Worm (Caenorhabditis elegans): Measurements from ENCODE around the gene T04G9.7.

The T04G9.7 gene

DNA sequence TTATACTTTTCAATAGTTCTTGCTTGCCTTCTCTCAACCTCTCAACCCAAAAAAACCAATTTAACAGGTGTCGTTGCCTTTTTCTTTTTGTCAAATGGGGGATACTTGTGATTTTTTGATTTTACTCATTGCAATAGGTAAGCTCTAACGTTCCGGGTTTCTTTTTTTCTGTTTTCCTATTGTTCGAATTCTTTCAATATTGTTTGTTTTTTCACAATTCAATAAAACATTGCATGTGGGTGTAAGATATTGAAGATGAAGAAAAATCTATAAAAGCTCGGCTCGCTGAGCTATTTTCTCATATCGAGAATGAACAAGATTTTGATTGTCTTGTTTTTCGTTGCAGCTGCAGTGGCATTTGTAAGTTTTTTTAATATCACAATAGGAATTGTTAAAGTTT, at the start of gene T04G9.7:
TSS of gene T04G9.7 (plus strand) at position 301 of the 400 bp plus-strand sequence.
- no peak for TF ChIP-seq ceh-34 (tag; optimal IDR thresholded peaks at IDR 0.05)
- TF ChIP-seq ceh-24 (tag; optimal IDR thresholded peaks at IDR 0.05), result no peak
- TF ChIP-seq hlh-6 (tag; optimal IDR thresholded peaks at IDR 0.05), result no peak
- no peak for TF ChIP-seq ets-4 (tag; optimal IDR thresholded peaks at IDR 0.05)
- TF ChIP-seq hlh-30 (tag; optimal IDR thresholded peaks at IDR 0.05; ENCODE audit: insufficient read depth), result no peak
- TF ChIP-seq ama-1 (optimal IDR thresholded peaks at IDR 0.05), result no peak
- TF ChIP-seq syd-9 (tag; optimal IDR thresholded peaks at IDR 0.05), result no peak
- no peak for TF ChIP-seq gmeb-2 (tag; optimal IDR thresholded peaks at IDR 0.05)
- TF ChIP-seq pros-1 (tag; optimal IDR thresholded peaks at IDR 0.05), result no peak

DNA sequence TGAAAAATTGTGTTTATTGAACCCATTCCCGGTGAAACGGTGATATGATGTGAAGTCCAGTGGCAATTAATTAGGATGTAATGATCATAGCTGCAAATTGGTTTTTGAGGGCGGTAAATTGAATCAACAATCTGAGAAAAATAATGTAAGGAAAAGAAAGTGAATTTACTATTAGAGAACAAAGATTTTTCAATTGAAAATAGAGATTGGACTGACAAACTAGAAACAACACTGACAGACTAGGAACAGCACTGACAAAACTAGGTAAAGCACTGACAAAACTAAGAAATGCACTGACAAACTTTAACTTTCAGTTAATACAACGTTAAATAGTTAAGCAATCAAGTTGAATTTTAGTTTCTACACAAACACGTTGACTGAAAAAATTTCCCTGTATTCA, 44.8 kb upstream of the T04G9.7 start, which contains the start of gene sli-1:
TSS of gene sli-1 (minus strand) at position 101 of the 400 bp plus-strand sequence.
- TF ChIP-seq dmd-4 (tag; optimal IDR thresholded peaks at IDR 0.05; ENCODE audit: borderline replicate concordance) (no peak), hlh-8 (tag; optimal IDR thresholded peaks at IDR 0.05) (no peak), syd-9 (tag; optimal IDR thresholded peaks at IDR 0.05) (no peak), nfya-1 (tag; optimal IDR thresholded peaks at IDR 0.05) (no peak), nhr-11 (tag; optimal IDR thresholded peaks at IDR 0.05) (no peak), unc-42 (tag; optimal IDR thresholded peaks at IDR 0.05) (no peak)

DNA sequence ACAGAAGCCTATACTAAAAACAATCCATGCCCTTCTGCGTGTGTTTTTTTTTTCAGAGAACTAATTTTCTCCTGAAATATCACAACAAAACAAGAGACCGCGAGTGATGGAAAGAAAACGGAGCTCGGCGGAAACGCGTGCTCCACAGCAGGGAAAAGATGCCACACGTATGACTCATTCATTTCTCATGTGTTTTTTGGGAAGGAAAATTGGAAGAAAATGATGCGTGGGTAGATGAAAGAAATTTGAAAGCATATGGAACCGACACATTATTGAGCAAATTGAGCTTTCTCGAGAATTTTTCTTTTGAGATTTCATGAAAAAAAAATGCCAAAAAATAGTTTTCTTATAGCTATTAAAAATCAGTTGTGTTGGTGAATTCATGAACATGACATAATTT, 44.3 kb upstream of the T04G9.7 start:
- no peak for TF ChIP-seq ceh-2 (tag; optimal IDR thresholded peaks at IDR 0.05)
- TF ChIP-seq unc-86 (tag; optimal IDR thresholded peaks at IDR 0.05), result no peak
- TF ChIP-seq ceh-6 (GFP tag; optimal IDR thresholded peaks at IDR 0.05), result no peak
- TF ChIP-seq pax-1 (tag; optimal IDR thresholded peaks at IDR 0.05), result no peak
- TF ChIP-seq zip-5 (tag; optimal IDR thresholded peaks at IDR 0.05), result no peak
- no peak for TF ChIP-seq mec-3 (tag; optimal IDR thresholded peaks at IDR 0.05; ENCODE audit: borderline replicate concordance)
- no peak for TF ChIP-seq elt-2 (tag; optimal IDR thresholded peaks at IDR 0.05)
- TF ChIP-seq nhr-232 (tag; optimal IDR thresholded peaks at IDR 0.05), result no peak
- TF ChIP-seq ceh-31 (tag; optimal IDR thresholded peaks at IDR 0.05), result no peak
- no peak for TF ChIP-seq pros-1 (tag; optimal IDR thresholded peaks at IDR 0.05)
- no peak for TF ChIP-seq C08G9.2 (tag; optimal IDR thresholded peaks at IDR 0.05)
- no peak for TF ChIP-seq elt-4 (tag; optimal IDR thresholded peaks at IDR 0.05)
- TF ChIP-seq rnt-1 (tag; optimal IDR thresholded peaks at IDR 0.05), result no peak
- TF ChIP-seq ceh-22 (tag; optimal IDR thresholded peaks at IDR 0.05), result no peak
- TF ChIP-seq ceh-18 (tag; optimal IDR thresholded peaks at IDR 0.05), result no peak

DNA sequence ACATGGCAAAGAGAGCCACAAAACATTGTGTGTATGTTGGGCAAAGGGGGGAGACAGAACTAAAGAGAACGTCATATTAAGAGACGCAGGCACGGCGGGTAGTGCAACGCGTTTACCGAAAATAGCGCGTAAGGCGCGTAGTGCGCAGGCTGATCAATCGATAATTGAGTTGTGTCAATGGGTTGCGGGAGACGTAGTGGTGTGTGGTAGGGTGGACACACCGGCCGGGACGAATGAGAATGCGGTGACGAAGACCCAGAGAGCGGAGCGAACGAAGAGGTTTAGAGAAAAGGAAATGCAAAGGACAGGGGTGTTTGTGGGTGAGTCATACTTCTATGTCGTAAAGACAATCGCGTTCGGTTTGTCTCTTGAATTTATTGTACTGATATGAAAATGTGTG, 42.9 kb upstream of the T04G9.7 start:
- TF ChIP-seq dve-1 (tag; optimal IDR thresholded peaks at IDR 0.05) (no peak), fkh-6 (tag; optimal IDR thresholded peaks at IDR 0.05) (no peak), lin-11 (tag; optimal IDR thresholded peaks at IDR 0.05) (no peak), unc-86 (tag; optimal IDR thresholded peaks at IDR 0.05) (no peak), pqm-1 (tag; optimal IDR thresholded peaks at IDR 0.05) (no peak), odd-2 (tag; optimal IDR thresholded peaks at IDR 0.05) (no peak), pha-4 (tag; optimal IDR thresholded peaks at IDR 0.05) (no peak), pha-2 (tag; optimal IDR thresholded peaks at IDR 0.05) (no peak), pros-1 (tag; optimal IDR thresholded peaks at IDR 0.05) (peak; percentile 7), ceh-34 (tag; optimal IDR thresholded peaks at IDR 0.05) (peak; percentile 85), fkh-10 (GFP tag; optimal IDR thresholded peaks at IDR 0.05) (no peak), hlh-8 (tag; optimal IDR thresholded peaks at IDR 0.05) (peak; percentile 69), hlh-6 (tag; optimal IDR thresholded peaks at IDR 0.05) (peak; percentile 52), sdc-2 (tag; optimal IDR thresholded peaks at IDR 0.05) (peak; percentile 90), ceh-22 (tag; optimal IDR thresholded peaks at IDR 0.05) (no peak), ceh-19 (GFP tag; optimal IDR thresholded peaks at IDR 0.05) (no peak), sox-2 (GFP tag; IDR thresholded peaks at IDR 0.05) (no peak), ttx-3 (tag; optimal IDR thresholded peaks at IDR 0.05) (no peak), che-1 (tag; optimal IDR thresholded peaks at IDR 0.05) (no peak), dmd-4 (tag; optimal IDR thresholded peaks at IDR 0.05; ENCODE audit: borderline replicate concordance) (no peak), ets-4 (tag; optimal IDR thresholded peaks at IDR 0.05) (no peak), tbx-2 (tag; optimal IDR thresholded peaks at IDR 0.05) (peak; percentile 79), pax-1 (tag; optimal IDR thresholded peaks at IDR 0.05) (peak; percentile 49), F13H6.1 (tag; optimal IDR thresholded peaks at IDR 0.05) (peak; percentile 56), ahr-1 (tag; optimal IDR thresholded peaks at IDR 0.05) (no peak), ceh-48 (tag; optimal IDR thresholded peaks at IDR 0.05) (peak; percentile 88), nhr-11 (tag; optimal IDR thresholded peaks at IDR 0.05) (no peak), npax-4 (tag; optimal IDR thresholded peaks at IDR 0.05) (no peak), unc-55 (GFP tag; optimal IDR thresholded peaks at IDR 0.05) (peak; percentile 43), elt-2 (tag; optimal IDR thresholded peaks at IDR 0.05) (peak; percentile 42), C08G9.2 (tag; optimal IDR thresholded peaks at IDR 0.05) (peak; percentile 20), ceh-31 (tag; optimal IDR thresholded peaks at IDR 0.05) (peak; percentile 90), ama-1 (optimal IDR thresholded peaks at IDR 0.05) (no peak)
